Worm (Caenorhabditis elegans): Measurements from ENCODE around the gene fkh-8.

The fkh-8 gene

ce11 chrII:6165152-6165551, 26.0 kb downstream of the fkh-8 start:
- TF ChIP-seq ref-1 (GFP tag; conservative IDR thresholded peaks at IDR 0.05) (no peak), ztf-23 (GFP tag; IDR thresholded peaks at IDR 0.05) (no peak), flt-1 (GFP tag; IDR thresholded peaks at IDR 0.05) (no peak), T22C8.4 (GFP tag; IDR thresholded peaks at IDR 0.05) (no peak), med-1 (GFP tag; optimal IDR thresholded peaks at IDR 0.05; ENCODE audit: insufficient read depth) (no peak)

ce11 chrII:6160994-6161393, 30.2 kb downstream of the fkh-8 start, which contains the start of gene exp-1:
TSS of gene exp-1 (minus strand) at chrII:6161094.
- TF ChIP-seq cog-1 (tag; optimal IDR thresholded peaks at IDR 0.05): no peak
- no peak for TF ChIP-seq ztf-29 (GFP tag; IDR thresholded peaks at IDR 0.05)
- TF ChIP-seq med-1 (GFP tag; optimal IDR thresholded peaks at IDR 0.05; ENCODE audit: insufficient read depth): no peak
- no peak for TF ChIP-seq T22C8.4 (GFP tag; IDR thresholded peaks at IDR 0.05)
- TF ChIP-seq ref-1 (GFP tag; conservative IDR thresholded peaks at IDR 0.05): no peak
- TF ChIP-seq ztf-23 (GFP tag; IDR thresholded peaks at IDR 0.05): no peak
- TF ChIP-seq klf-2 (GFP tag; conservative IDR thresholded peaks at IDR 0.05): no peak
- TF ChIP-seq tab-1 (GFP tag; IDR thresholded peaks at IDR 0.05): no peak
- no peak for TF ChIP-seq flt-1 (GFP tag; IDR thresholded peaks at IDR 0.05)

DNA sequence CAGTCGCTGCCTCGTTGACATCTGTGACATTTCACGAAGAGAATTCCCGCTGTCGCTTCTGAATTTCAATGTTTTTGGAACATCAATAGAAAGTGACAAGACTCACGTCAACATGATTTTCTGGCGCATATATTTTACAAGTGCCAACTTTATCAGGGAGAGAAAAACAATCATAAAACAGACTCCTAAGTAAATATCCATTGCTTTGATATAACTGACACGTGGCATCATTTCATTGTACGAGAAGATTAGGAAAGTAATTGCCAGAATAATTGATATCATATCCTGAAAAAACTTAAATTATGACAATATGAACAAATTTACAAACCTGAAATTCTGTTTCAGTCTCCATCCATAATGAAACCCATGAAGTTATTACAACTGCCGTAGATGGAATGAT, 33.1 kb downstream of the fkh-8 start:
- TF ChIP-seq flt-1 (GFP tag; IDR thresholded peaks at IDR 0.05): no peak
- no peak for TF ChIP-seq T22C8.4 (GFP tag; IDR thresholded peaks at IDR 0.05)
- no peak for TF ChIP-seq med-1 (GFP tag; optimal IDR thresholded peaks at IDR 0.05; ENCODE audit: insufficient read depth)
- no peak for TF ChIP-seq ztf-23 (GFP tag; IDR thresholded peaks at IDR 0.05)
- no peak for TF ChIP-seq ref-1 (GFP tag; conservative IDR thresholded peaks at IDR 0.05)
- no peak for TF ChIP-seq cog-1 (tag; optimal IDR thresholded peaks at IDR 0.05)

DNA sequence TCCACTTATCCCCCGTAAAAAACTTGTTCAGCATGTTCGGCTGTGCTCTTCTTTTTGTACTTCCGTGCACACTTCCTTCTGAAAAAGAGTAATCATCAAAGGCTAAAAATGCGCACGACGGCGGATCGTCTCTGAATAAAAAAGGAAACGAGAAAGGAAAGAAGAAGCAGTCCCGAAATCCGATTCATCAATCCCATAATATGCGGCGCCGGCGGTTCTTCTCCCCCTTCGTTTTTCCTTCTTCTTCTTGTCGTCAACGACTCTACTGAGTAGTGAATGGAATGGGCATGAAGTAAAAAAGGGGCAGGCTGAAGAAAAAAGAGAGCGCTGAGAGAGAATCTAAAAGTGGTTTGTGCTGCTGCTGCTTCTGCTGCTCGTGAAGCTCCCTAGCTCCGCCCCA, 41.8 kb downstream of the fkh-8 start:
- no peak for TF ChIP-seq ref-1 (GFP tag; conservative IDR thresholded peaks at IDR 0.05)
- TF ChIP-seq cog-1 (tag; optimal IDR thresholded peaks at IDR 0.05): no peak
- no peak for TF ChIP-seq ztf-23 (GFP tag; IDR thresholded peaks at IDR 0.05)
- no peak for TF ChIP-seq tab-1 (GFP tag; IDR thresholded peaks at IDR 0.05)
- no peak for TF ChIP-seq med-1 (GFP tag; optimal IDR thresholded peaks at IDR 0.05; ENCODE audit: insufficient read depth)
- TF ChIP-seq ztf-29 (GFP tag; IDR thresholded peaks at IDR 0.05): no peak
- no peak for TF ChIP-seq klf-2 (GFP tag; conservative IDR thresholded peaks at IDR 0.05)
- TF ChIP-seq flt-1 (GFP tag; IDR thresholded peaks at IDR 0.05): no peak
- TF ChIP-seq T22C8.4 (GFP tag; IDR thresholded peaks at IDR 0.05): no peak

- no peak for TF ChIP-seq T22C8.4 (GFP tag; IDR thresholded peaks at IDR 0.05)
- no peak for TF ChIP-seq tab-1 (GFP tag; IDR thresholded peaks at IDR 0.05)
- TF ChIP-seq cog-1 (tag; optimal IDR thresholded peaks at IDR 0.05): no peak
- no peak for TF ChIP-seq ref-1 (GFP tag; conservative IDR thresholded peaks at IDR 0.05)
These were observed 42.8 kb downstream of the fkh-8 start for ce11 chrII:6148369-6148768.

DNA sequence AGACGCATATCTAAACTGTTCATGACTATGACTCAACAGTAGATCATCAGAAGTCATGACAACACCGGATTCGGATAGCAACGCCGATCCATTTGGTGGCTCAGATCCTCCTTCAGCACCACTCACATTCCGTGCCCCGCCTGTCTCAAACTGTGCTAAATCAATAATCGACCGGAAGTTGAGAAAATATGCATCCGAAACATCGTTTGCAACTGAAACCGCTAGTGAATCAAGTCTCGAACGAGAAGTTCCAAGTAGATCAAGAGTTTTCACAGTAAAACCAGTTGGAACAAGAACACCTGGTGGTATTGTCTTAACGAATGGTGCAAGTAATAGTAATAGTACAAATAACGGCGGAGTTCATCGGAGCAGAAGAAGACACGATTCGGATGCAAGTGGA, 44.1 kb downstream of the fkh-8 start:
- TF ChIP-seq T22C8.4 (GFP tag; IDR thresholded peaks at IDR 0.05) (no peak), tab-1 (GFP tag; IDR thresholded peaks at IDR 0.05) (no peak), cog-1 (tag; optimal IDR thresholded peaks at IDR 0.05) (no peak)

DNA sequence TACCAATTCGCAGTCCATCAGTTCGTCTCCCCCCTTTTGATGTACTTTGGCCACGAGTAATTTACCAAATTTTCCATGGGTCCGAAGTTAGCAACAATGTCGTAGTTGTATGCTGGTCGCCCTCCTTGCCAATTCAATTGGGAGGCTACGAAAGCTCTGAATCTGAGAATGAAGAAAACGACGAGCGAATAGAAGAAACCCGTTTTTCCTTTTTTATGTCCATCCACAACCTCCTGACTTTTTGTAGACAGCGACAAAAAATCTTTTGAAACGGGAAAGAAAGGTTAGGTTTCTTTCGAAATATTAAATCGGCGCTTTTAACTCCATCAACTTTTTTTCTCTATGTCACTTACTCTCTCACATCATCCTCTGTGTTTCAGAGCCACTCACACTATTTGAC, 48.7 kb downstream of the fkh-8 start:
- no peak for TF ChIP-seq T22C8.4 (GFP tag; IDR thresholded peaks at IDR 0.05)
- TF ChIP-seq ztf-23 (GFP tag; IDR thresholded peaks at IDR 0.05): no peak
- TF ChIP-seq tab-1 (GFP tag; IDR thresholded peaks at IDR 0.05): no peak
- TF ChIP-seq klf-2 (GFP tag; conservative IDR thresholded peaks at IDR 0.05): no peak
- TF ChIP-seq med-1 (GFP tag; optimal IDR thresholded peaks at IDR 0.05; ENCODE audit: insufficient read depth): no peak
- TF ChIP-seq ztf-29 (GFP tag; IDR thresholded peaks at IDR 0.05): no peak
- TF ChIP-seq ref-1 (GFP tag; conservative IDR thresholded peaks at IDR 0.05): no peak
- TF ChIP-seq flt-1 (GFP tag; IDR thresholded peaks at IDR 0.05): no peak
- no peak for TF ChIP-seq cog-1 (tag; optimal IDR thresholded peaks at IDR 0.05)
